Fruit fly (Drosophila melanogaster) ovary, adult (tissue): ENCODE data around the gene Usp1.

Source experiments
- CG17801 ChIP-seq: fragments of 200-800 bp; optimal IDR thresholded peaks from 2 replicates; lab custom pipeline; 2019; ENCODE audit warnings: missing biosample characterization, mild to moderate bottlenecking, missing genetic modification characterization, moderate library complexity; ENCODE audit not compliant: partially characterized antibody

Gene Usp1

DNA sequence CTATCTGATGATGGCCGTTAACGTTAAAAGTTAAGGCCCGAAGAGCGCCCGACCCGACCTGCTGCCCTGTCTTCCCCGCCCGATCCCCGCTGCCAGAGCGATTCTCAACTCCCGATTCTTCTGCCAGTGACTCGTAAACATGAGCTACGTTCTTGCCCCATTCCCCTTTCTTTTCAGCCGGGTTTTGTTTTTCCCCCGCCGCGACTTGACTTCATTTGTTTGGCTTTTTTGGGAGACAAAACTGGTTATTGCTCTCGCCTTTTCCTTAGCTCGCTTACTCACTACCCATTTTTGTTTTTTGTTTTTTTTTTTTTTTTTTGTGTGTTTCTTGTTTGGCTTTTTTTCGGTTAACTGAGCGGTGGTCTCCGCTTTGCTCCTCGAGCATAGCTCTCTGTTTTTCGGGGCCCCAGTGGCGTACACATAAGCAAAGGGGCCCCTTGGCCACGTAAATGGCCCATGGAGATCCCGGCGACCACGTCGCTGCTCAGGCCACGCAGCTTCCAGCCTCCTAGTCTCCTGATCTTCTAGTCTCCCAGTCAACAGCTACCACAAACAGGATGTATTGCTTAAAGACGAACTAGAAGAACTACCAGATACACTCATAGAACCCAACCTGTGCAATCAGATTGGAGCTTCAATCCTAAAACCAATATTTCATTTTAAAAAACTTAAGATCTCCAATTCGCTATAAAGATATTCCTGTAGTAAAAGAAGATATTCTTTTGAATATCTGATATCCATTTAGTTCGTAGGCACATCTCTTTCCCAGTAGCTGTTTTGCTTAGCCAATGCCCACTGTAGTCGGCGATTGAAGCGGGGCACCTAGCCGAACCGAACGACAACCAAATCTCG lies 18.2 kb upstream of the Usp1 start:
- no peak for TF ChIP-seq CG17801 (GFP tag; lab: Kevin White, UChicago)

DNA sequence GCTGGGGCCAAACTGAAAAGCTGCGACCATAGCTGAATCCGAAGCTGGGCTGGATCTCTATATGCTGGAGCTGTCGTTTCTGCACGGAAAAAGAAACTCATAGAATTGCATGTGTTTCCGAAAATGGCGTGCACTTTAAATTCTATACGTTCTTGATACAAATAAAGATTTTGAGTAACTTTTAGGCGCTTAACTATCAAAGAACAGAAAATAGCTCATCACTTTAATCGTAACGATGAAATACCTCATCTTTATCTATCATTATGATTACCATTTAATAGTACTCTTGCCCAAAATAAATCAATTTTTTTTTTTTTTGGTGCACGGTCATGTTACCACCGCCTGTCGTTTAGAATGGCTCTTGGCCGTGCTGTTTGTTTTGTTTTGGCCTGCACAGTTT lies 17.3 kb upstream of the Usp1 start:
- TF ChIP-seq CG17801 (GFP tag; lab: Kevin White, UChicago) = no peak

DNA sequence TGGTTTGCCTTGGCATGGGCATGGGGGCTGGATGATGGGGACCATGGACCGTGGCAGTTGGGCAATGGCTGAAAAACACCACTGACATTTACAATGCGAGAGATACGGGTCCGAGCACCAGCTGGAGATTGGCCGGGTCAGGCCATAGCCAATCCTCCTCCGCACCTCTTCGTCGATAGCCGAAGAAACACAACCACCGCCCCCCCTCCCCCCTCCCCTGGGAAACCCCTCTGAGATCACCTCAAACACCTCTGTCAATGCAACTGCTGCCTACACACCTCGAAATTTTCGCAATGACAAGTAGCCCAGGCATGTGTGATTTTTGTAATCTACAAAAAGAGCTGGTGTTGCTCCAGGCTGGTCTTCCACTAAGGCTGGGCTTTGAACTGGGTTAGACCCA lies 16.4 kb upstream of the Usp1 start:
- TF ChIP-seq CG17801 (GFP tag; lab: Kevin White, UChicago) = no peak

DNA sequence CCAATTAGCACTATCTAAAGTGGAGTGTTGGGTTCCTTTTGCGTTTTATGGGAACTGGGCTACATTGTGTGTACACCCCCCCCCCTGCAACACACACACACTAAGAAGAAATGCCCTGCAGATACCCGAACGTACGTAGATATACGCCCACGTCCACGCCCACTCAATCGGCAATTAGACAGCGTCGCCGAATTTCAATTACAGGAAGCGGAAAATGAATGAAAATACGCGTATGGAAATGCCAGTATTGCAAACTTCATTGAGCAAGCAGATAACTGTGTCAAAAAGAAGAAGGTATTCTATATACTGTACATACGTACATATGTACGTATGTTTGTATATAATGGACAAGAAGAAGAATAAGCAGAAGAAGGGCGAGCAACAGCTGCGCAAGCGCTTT lies 15.5 kb upstream of the Usp1 start:
- no peak for TF ChIP-seq CG17801 (GFP tag; lab: Kevin White, UChicago)

DNA sequence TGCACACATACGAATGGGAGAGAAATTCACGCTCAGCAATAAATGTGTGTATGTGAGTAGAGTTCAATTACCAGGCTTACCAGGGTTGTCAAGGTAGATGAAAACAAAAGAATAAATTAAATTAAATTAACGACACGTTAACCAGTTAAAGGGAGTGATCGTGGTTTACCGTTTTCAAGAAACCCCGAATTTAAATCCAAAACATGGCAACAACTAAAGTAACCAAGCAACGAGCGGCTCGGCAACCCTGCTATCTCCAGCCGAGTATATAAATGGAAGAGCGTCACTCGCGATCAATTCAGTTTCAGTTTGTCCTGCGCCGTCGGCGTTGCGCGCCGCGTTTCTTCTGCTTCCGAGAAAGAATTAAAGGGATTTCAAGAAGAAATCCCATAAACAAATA lies 14.7 kb upstream of the Usp1 start:
- TF ChIP-seq CG17801 (GFP tag; lab: Kevin White, UChicago) = peak; percentile 100

DNA sequence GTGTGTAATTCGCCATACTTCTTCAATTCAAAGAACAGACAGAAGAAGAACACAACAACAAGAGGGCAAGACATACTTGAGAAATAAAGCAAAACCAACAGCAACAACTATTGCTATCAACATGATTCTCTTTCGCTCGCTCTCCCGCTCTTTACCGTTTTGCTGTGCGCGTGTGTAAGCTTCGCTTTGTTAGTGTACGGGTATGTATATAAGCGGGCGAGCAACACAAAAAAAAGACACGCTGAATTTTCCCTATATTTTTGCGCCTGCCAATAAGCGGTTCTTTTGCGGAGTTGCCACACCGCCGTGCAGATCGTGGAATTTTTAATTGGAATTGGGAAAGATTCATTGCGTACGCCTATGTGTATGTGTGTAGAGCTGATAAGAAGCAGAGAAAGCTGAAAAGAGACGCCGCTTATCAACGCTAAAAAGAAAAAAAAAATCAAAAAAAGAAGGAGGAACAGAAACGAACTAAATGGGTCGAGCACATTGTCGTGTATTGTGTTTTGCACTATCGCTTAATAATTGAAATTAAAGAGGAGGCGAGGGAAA lies 13.9 kb upstream of the Usp1 start:
- TF ChIP-seq CG17801 (GFP tag; lab: Kevin White, UChicago) = peak; percentile 77

DNA sequence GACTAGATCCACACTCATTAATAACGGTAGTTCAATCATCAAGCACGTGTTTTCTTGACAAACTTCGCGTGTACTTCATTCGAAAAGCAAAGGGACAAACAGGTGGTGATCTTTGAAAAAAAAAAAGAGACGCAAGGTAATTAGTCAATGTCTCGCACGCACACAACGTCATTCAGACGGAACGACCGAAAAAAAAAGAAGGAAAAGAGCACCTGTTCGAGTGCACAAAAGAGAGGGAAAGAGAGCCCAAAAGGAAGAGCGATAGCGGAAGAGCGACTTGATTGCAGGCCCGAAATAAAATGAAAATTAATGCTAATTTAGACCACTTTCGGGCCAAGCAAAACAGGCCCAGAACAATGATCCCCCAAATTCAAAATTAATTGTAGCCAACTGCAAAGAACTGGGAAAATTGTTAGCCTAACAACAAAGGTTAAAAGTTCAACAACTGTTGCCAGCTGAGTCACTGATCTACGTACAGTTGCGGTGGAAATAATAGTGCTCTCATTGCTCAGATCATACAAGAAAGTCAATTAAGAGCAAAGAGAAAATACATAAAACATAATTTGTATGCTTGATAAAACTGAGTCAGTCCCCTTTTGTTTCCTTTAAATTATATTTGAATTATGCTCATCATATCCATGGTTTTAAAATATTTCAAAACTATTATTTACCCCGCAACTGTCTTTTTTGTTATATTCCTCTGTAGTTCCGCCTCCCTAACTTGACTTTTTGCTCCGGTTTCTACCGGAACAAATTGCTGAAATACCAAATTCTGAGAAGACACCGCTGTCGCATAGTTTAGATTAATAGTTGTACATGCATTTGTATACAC lies 13.1 kb upstream of the Usp1 start:
- TF ChIP-seq CG17801 (GFP tag; lab: Kevin White, UChicago) = no peak

DNA sequence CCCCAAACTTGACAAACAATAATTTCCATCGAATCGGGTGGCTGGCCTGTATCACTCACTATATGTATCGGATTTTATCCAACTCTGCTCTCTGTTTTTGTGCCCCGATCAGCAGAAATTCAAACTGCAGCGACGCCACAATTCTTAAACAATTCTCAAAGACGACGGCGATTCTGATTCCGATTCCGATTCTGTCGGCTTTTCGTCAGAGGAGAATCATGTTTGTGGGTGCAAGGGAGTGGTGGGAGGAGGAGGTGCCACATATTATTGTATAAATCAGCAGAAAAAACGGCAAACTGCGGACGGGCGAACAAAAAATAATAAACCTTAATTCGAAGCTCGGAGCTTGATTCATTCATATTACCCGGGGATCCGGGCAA lies 12.5 kb upstream of the Usp1 start:
- TF ChIP-seq CG17801 (GFP tag; lab: Kevin White, UChicago) = no peak

DNA sequence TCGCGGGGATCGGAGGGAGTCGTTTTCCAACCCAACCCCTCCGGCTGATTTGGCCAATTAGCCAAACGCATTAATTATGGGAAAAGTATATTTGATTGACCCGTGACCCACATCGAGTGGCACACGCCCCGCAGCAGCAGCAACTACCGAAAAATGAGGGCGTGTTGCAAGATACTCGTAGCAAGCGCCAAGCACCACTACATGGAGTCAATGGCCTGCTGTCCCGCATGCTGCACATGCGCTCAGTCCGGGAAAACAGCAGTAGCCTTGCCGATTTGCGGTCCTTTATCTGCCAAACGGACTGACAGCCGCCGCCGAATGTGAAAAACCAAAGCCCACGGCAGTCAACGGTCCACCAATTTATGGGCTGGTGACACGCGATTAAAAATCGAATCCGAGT lies 11.7 kb upstream of the Usp1 start:
- no peak for TF ChIP-seq CG17801 (GFP tag; lab: Kevin White, UChicago)

DNA sequence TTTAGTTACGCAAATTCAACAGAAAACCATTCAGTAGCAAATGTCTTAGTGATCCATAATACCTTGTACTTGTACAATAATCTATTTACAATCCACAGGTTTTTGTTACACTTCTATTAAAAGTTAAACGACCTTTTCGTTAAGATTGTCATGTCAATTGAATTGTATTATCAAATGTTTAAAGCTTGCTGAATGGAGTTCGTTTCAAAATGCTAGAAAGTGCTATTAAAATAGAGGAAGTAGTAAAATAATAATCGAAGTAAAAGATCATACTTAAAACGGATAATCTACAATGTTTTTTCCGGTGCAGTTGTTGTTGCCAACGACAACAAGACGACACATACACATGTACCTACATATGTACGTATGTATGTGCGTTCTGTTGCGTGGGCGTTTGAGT lies 11.0 kb upstream of the Usp1 start:
- no peak for TF ChIP-seq CG17801 (GFP tag; lab: Kevin White, UChicago)

DNA sequence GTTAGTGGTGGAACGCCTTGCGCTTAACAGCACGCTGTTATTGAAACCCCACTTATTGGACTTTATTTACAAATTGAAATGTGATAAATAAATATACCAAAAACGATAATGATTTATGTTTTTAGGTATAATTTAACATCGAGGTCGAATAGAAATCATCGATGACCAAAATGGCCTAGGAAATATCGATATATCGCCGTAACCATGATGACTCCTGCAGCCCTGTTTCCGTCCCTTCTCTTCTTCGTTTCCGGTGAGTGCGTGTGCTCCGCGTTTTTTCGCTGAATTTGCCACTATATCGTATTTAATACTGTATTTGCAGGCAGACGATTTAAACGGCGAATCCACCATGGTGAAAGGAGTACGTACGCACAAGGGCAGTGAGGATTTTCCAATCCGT lies 9.0 kb upstream of the Usp1 start, which contains the start of gene eEF1gamma:
eEF1gamma (plus strand) TSS at position 225 of the 400 bp plus-strand sequence.
- peak; percentile 94 for TF ChIP-seq CG17801 (GFP tag; lab: Kevin White, UChicago)

DNA sequence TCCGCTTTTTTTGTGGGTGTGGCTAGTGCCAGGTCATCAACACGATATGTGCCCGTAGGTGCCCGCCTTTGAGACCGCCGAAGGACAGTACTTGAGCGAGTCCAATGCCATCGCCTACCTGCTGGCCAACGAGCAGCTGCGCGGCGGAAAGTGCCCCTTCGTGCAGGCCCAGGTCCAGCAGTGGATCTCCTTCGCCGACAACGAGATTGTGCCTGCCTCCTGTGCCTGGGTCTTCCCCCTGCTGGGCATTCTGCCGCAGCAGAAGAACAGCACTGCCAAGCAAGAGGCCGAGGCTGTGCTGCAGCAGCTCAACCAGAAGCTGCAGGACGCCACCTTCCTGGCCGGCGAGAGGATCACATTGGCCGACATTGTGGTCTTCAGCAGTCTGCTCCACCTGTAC lies 8.4 kb upstream of the Usp1 start:
- TF ChIP-seq CG17801 (GFP tag; lab: Kevin White, UChicago) = no peak

DNA sequence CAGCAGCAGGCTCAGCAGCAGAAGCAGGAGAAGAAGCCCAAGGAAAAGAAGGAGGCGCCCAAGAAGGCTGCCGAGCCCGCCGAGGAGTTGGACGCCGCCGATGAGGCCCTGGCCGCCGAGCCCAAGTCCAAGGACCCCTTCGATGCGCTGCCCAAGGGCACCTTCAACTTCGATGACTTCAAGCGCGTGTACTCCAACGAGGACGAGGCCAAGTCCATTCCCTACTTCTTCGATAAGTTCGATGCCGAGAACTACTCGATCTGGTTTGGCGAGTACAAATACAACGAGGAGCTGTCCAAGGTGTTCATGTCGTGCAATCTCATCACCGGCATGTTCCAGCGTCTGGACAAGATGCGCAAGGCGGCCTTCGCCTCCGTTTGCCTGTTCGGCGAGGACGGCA lies 7.8 kb upstream of the Usp1 start:
- TF ChIP-seq CG17801 (GFP tag; lab: Kevin White, UChicago) = no peak

DNA sequence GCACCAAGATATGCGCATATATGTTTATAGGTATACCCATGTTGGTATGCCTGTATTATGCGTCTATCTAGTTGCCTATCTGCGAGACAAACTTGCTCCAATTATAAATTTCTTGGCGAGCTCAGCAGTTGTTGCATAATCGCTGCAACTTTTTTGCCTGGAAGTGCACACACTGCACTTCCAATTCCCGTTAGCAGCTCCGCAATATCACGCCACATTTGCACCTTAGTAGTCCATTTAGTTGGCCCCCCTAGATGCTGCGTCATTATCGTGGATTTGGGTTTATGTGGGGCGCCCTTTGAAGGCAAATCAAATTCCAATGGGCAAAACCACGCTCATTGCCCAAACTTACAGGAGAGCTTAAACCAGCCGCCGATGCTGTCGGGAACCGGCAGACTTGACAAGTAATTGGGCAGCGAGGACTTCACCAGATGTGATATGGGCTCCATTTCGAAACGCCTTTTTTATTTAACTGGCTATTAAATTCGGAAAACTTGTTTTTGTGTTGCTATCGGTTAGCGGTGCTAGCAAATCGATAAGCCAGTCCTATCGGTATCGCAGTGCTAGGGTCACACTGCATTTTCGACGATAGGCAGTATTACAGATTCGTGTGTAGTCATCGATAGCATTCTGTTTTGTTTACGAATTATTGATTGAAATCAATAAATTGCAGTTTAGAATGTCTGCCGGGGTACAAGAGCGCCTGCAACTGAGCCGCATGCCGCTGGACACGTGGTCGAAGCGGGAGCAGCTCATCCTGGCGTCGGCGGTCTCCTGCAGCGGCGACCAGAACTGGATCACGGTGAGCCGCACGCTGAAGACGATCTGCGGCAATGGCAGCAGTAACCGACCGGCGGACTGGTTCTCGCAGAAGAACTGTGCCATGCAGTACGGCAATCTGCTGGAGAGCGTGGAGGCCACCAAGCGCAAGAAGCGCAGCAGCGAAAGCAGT lies 5.8 kb upstream of the Usp1 start, which contains the start of the genes Cisd2 and Brd8:
Cisd2 (minus strand) TSS at position 538 of the 952 bp plus-strand sequence.
Brd8 (plus strand) TSS at position 595 of the 952 bp plus-strand sequence.
- peak; percentile 64 for TF ChIP-seq CG17801 (GFP tag; lab: Kevin White, UChicago)
